Fruit fly (Drosophila melanogaster) whole organism, adult: Measurements from ENCODE around the gene GstZ1.

ENCODE experiments used
- CG12768 ChIP-seq: fragments of 200-800 bp; sonication (Bioruptor generic); optimal IDR thresholded peaks from 2 replicates; lab custom pipeline; 2017; ENCODE audit warnings: missing biosample characterization, missing genetic modification characterization, mild to moderate bottlenecking, moderate library complexity, missing genetic modification reagents
- CG1620 ChIP-seq: fragments of 200-800 bp; sonication (Bioruptor generic); optimal IDR thresholded peaks from 2 replicates; lab custom pipeline; 2016; ENCODE audit warnings: missing biosample characterization, missing genetic modification characterization
- pad ChIP-seq: fragments of 200-800 bp; sonication (Bioruptor generic); optimal IDR thresholded peaks from 3 replicates; lab custom pipeline; 2017; ENCODE audit warnings: missing biosample characterization, missing genetic modification characterization, mild to moderate bottlenecking, moderate library complexity, missing genetic modification reagents

dm6 chr3R:9454980-9455379, 1.4 kb downstream of the GstZ1 start:
- no peak for TF ChIP-seq pad (GFP tag; lab: Kevin White, UChicago)
- TF ChIP-seq CG12768 (GFP tag; lab: Kevin White, UChicago): no peak
- TF ChIP-seq CG1620 (GFP tag; lab: Kevin White, UChicago): no peak
